Worm (Caenorhabditis elegans) whole organism, young adult: Measurements from ENCODE around the gene fbxa-163.

Experiments used
- B0261.1 ChIP-seq: sonication (generic microtip); optimal IDR thresholded peaks from 2 replicates; lab custom pipeline; 2016; ENCODE audit warnings: mild to moderate bottlenecking, missing genetic modification characterization, moderate library complexity, missing compliant biosample characterization
- B0336.3 ChIP-seq: fragments of 200-800 bp; sonication (Bioruptor generic); IDR thresholded peaks from 2 replicates; pipeline ENCODE4 v1.3.6; 2022; ENCODE audit warnings: missing genetic modification characterization, missing compliant biosample characterization
- C06A6.2 ChIP-seq: fragments of 200-800 bp; sonication (Bioruptor generic); conservative IDR thresholded peaks from 2 replicates; pipeline ENCODE4 v1.3.6; 2022; ENCODE audit warnings: missing genetic modification characterization, missing compliant biosample characterization
- F10E7.11 ChIP-seq: sonication (generic microtip); optimal IDR thresholded peaks from 2 replicates; lab custom pipeline; 2017; ENCODE audit warnings: mild to moderate bottlenecking, missing genetic modification characterization, moderate library complexity, missing compliant biosample characterization
- F22D6.2 ChIP-seq: sonication (generic microtip); optimal IDR thresholded peaks from 2 replicates; lab custom pipeline; 2016; ENCODE audit warnings: mild to moderate bottlenecking, missing genetic modification characterization, missing compliant biosample characterization
- F37B4.10 ChIP-seq: fragments of 200-800 bp; sonication (Bioruptor generic); IDR thresholded peaks from 2 replicates; pipeline ENCODE4 v1.3.6; 2022; ENCODE audit warnings: missing genetic modification characterization, missing compliant biosample characterization
- F52B5.7 ChIP-seq: sonication (generic microtip); optimal IDR thresholded peaks from 2 replicates; lab custom pipeline; 2016; ENCODE audit warnings: mild to moderate bottlenecking, missing genetic modification characterization, missing compliant biosample characterization
- F55B11.4 ChIP-seq: sonication (generic microtip); optimal IDR thresholded peaks from 2 replicates; lab custom pipeline; 2016; ENCODE audit warnings: missing compliant biosample characterization, missing genetic modification characterization, borderline replicate concordance; ENCODE audit not compliant: insufficient read depth
- F57A8.1 ChIP-seq: fragments of 200-800 bp; sonication (Bioruptor generic); optimal IDR thresholded peaks from 2 replicates; lab custom pipeline; 2018; ENCODE audit warnings: mild to moderate bottlenecking, missing genetic modification characterization, moderate library complexity, missing compliant biosample characterization
- F57C9.4 ChIP-seq: sonication (generic microtip); optimal IDR thresholded peaks from 2 replicates; lab custom pipeline; 2017; ENCODE audit warnings: mild to moderate bottlenecking, missing genetic modification characterization, missing compliant biosample characterization
- attf-5 ChIP-seq: fragments of 200-800 bp; sonication (Bioruptor generic); optimal IDR thresholded peaks from 2 replicates; lab custom pipeline; 2018; ENCODE audit warnings: mild to moderate bottlenecking, missing genetic modification characterization, missing compliant biosample characterization
- bed-2 ChIP-seq: fragments of 200-800 bp; sonication (Bioruptor generic); IDR thresholded peaks from 2 replicates; pipeline ENCODE4 v1.3.6; 2022; ENCODE audit warnings: missing genetic modification reagents, missing genetic modification characterization, missing compliant biosample characterization
- cebp-1 ChIP-seq, 2 experiments: fragments of 200-800 bp in 1 of 2; sonication (Bioruptor generic) in 1 of 2; sonication (generic microtip) in 1 of 2; IDR thresholded peaks in 1 of 2; optimal IDR thresholded peaks in 1 of 2; 2 replicates each; pipeline versions ENCODE4 v1.3.6 to Lab custom; 2017 to 2022; ENCODE audit warnings: missing compliant biosample characterization in 2 of 2, missing genetic modification characterization in 2 of 2, mild to moderate bottlenecking in 1 of 2, missing genetic modification reagents in 1 of 2, moderate library complexity in 1 of 2
- ceh-58 ChIP-seq: fragments of 200-800 bp; sonication (Bioruptor generic); IDR thresholded peaks from 2 replicates; pipeline ENCODE4 v1.3.6; 2022; ENCODE audit warnings: missing genetic modification characterization, missing compliant biosample characterization
- chd-7 ChIP-seq: sonication (generic microtip); optimal IDR thresholded peaks from 2 replicates; lab custom pipeline; 2016; ENCODE audit warnings: mild to moderate bottlenecking, missing genetic modification characterization, moderate library complexity, missing compliant biosample characterization
- dox-1 ChIP-seq: fragments of 200-800 bp; sonication (Bioruptor generic); IDR thresholded peaks from 2 replicates; pipeline ENCODE4 v1.3.6; 2022; ENCODE audit warnings: missing genetic modification reagents, missing genetic modification characterization, missing compliant biosample characterization
- egrh-3 ChIP-seq: fragments of 200-800 bp; sonication (Bioruptor generic); IDR thresholded peaks from 2 replicates; pipeline ENCODE4 v1.3.6; 2022; ENCODE audit warnings: missing genetic modification reagents, missing genetic modification characterization, missing compliant biosample characterization
- gei-17 ChIP-seq: fragments of 200-800 bp; sonication (Bioruptor generic); optimal IDR thresholded peaks from 2 replicates; lab custom pipeline; 2018; ENCODE audit warnings: mild to moderate bottlenecking, missing genetic modification characterization, missing compliant biosample characterization
- hlh-26 ChIP-seq: fragments of 200-800 bp; sonication (Bioruptor generic); conservative IDR thresholded peaks from 2 replicates; pipeline ENCODE4 v1.3.6; 2022; ENCODE audit warnings: missing genetic modification reagents, missing genetic modification characterization, missing compliant biosample characterization
- madf-3 ChIP-seq: fragments of 200-800 bp; sonication (Bioruptor generic); IDR thresholded peaks from 2 replicates; pipeline ENCODE4 v1.3.6; 2022; ENCODE audit warnings: missing genetic modification reagents, missing genetic modification characterization, missing compliant biosample characterization
- madf-8 ChIP-seq: fragments of 200-800 bp; sonication (Bioruptor generic); conservative IDR thresholded peaks from 2 replicates; pipeline ENCODE4 v1.3.6; 2022; ENCODE audit warnings: missing genetic modification reagents, missing genetic modification characterization, missing compliant biosample characterization
- nfyb-1 ChIP-seq: fragments of 200-800 bp; sonication (Bioruptor generic); IDR thresholded peaks from 2 replicates; pipeline ENCODE4 v1.3.6; 2022; ENCODE audit warnings: missing genetic modification reagents, missing genetic modification characterization, missing compliant biosample characterization
- nhr-179 ChIP-seq: sonication (generic microtip); optimal IDR thresholded peaks from 2 replicates; lab custom pipeline; 2016; ENCODE audit warnings: mild to moderate bottlenecking, missing genetic modification characterization, missing compliant biosample characterization
- nhr-80 ChIP-seq: sonication (generic microtip); optimal IDR thresholded peaks from 2 replicates; lab custom pipeline; 2016; ENCODE audit warnings: missing genetic modification characterization, missing compliant biosample characterization
- nhr-90 ChIP-seq: sonication (generic microtip); optimal IDR thresholded peaks from 2 replicates; lab custom pipeline; 2016; ENCODE audit warnings: missing genotype, mild to moderate bottlenecking, missing genetic modification characterization, missing compliant biosample characterization
- pha-4 ChIP-seq: fragments of 150-350 bp; sonication (generic microtip); optimal IDR thresholded peaks from 2 replicates; lab custom pipeline; 2014; ENCODE audit warnings: missing biosample characterization, missing genetic modification reagents, missing genetic modification characterization
- repo-1 ChIP-seq: sonication (generic microtip); optimal IDR thresholded peaks from 2 replicates; lab custom pipeline; 2017; ENCODE audit warnings: mild to moderate bottlenecking, missing genetic modification characterization, missing compliant biosample characterization
- sdz-38 ChIP-seq: sonication (generic microtip); optimal IDR thresholded peaks from 2 replicates; lab custom pipeline; 2016; ENCODE audit warnings: missing genotype, missing genetic modification characterization, missing compliant biosample characterization
- sptf-2 ChIP-seq: fragments of 200-800 bp; sonication (Bioruptor generic); optimal IDR thresholded peaks from 2 replicates; lab custom pipeline; 2018; ENCODE audit warnings: mild to moderate bottlenecking, missing genetic modification characterization, missing compliant biosample characterization
- zfh-2 ChIP-seq: fragments of 200-800 bp; sonication (Bioruptor generic); conservative IDR thresholded peaks from 2 replicates; pipeline ENCODE4 v1.3.6; 2022; ENCODE audit warnings: missing genetic modification reagents, missing genetic modification characterization, missing compliant biosample characterization
- zim-3 ChIP-seq: sonication (generic microtip); optimal IDR thresholded peaks from 2 replicates; lab custom pipeline; 2017; ENCODE audit warnings: mild to moderate bottlenecking, missing genetic modification characterization, moderate library complexity, missing compliant biosample characterization

The fbxa-163 gene

DNA sequence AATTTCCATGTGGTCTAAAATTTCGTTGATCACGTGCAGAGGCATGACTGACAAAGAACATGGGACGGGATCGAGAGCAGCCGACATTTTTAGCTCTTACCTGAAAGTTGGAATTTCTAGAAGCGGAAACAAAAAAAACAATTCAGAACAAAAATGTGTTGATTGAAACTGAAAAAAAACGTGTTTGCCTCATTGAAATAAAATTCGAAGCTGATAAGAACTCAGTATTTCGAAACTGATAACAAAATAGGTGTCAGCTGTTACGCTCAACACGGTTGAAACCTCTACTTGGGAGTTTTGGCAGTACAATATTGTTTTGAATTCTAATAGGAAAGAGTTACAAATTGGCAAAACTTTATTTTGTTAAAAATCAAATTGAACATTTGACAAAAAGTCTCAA lies 1.6 kb downstream of the fbxa-163 start:
- TF ChIP-seq nhr-80 (tag; lab: Kevin White, UChicago) (peak; percentile 47), cebp-1 (GFP tag; IDR thresholded peaks at IDR 0.05; lab: Robert Waterston, UW) (no peak), cebp-1 (tag; optimal IDR thresholded peaks at IDR 0.05; lab: Kevin White, UChicago) (peak; percentile 83), nhr-90 (tag; lab: Kevin White, UChicago) (no peak)

DNA sequence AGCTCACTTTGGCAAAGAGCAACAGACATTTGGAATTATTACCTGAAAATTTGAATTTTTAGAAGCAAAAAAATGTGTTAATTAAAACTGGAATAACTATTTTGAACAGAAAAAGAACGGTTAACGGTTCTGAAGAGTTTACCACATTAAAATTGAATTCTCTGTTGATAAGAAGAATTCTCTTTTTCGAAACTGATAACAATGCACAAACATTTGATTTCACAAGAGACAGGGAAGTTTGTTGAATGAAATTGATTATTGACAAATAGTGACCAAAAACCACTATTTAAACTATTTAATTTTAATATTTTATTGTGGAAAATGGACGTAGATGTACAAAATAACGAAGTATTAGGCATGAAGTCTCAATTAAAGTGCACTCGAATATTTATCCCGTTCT lies 3.0 kb downstream of the fbxa-163 start:
- TF ChIP-seq F57A8.1 (GFP tag; lab: Kevin White, UChicago) (no peak), nhr-80 (tag; lab: Kevin White, UChicago) (peak; percentile 40)

DNA sequence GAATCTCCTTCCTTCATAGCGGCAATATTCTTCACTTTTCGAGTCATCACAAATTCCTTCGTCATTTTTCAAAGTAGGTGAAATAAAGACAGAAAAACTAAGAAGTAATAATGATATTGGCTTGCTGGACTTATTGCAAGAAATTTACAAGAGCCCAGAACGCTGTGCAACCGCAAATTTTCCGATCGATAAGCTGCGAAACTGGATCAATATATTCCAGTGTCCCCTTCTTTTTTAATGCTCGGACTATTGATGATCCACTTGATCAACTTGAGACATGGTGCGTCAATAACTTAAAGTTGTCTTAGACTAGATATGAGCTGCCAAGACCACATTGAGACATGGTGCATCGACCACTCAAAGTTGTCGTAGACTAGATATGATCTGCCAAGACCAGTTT lies 4.5 kb downstream of the fbxa-163 start, which contains the start of gene bath-33:
Gene bath-33, minus strand, starts transcription at position 101 of the 400 bp plus-strand sequence.
- TF ChIP-seq B0261.1 (tag; lab: Kevin White, UChicago) (no peak), dox-1 (GFP tag; lab: Robert Waterston, UW) (no peak), C06A6.2 (GFP tag; lab: Robert Waterston, UW) (no peak), sptf-2 (GFP tag; lab: Kevin White, UChicago) (no peak), zim-3 (tag; lab: Kevin White, UChicago) (no peak)

DNA sequence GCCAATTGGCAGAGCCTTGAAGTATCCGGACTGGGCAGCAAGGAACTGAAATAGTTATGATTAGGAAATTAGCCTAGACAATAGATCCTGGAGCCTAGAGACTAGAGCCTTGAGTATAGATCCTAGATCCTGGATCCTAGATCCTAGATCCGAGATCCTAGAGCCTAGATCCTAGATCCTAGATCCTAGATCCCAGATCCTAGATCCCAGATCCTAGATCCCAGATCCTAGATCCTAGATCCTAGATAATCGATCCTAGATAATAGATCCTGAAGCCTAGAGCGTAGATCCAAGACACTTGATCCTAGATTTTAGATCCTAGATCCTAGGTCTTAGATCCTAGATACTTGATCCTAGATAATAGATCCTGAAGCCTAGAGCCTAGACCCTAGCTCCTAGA lies 5.5 kb downstream of the fbxa-163 start:
- TF ChIP-seq nhr-179 (tag; lab: Kevin White, UChicago) = no peak
- TF ChIP-seq dox-1 (GFP tag; lab: Robert Waterston, UW) = no peak
- TF ChIP-seq repo-1 = no peak
- no peak for TF ChIP-seq B0336.3 (GFP tag; lab: Robert Waterston, UW)
- no peak for TF ChIP-seq pha-4 (tag; lab: Kevin White, UChicago)
- TF ChIP-seq sdz-38 = no peak
- TF ChIP-seq F57A8.1 (GFP tag; lab: Kevin White, UChicago) = no peak
- TF ChIP-seq F52B5.7 (tag; lab: Kevin White, UChicago) = no peak
- no peak for TF ChIP-seq F37B4.10
- no peak for TF ChIP-seq madf-3 (GFP tag; lab: Robert Waterston, UW)
- TF ChIP-seq attf-5 (GFP tag; lab: Kevin White, UChicago) = no peak

DNA sequence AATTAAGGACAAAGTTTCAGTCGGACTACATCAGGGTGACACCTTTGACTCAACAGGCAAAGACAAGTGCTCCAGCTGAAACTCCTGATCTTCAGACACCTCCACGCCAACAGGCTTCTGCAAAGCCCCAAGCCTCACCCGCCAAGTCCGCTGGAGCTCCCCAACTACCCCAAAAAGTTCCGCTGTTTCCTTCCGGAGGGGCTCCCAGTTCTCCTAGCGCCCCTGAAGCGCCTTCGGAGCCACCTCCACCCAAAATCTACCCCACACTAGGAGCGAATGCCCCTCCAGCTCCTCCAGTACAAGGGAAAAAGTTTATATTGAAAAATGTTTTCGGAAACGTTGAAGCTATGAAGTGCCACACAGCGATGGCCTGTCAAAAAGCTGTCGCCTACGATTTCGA lies 7.5 kb downstream of the fbxa-163 start:
- TF ChIP-seq egrh-3 = peak; percentile 50; the same call in 1 of the 2 replicates
- no peak for TF ChIP-seq nhr-80 (tag; lab: Kevin White, UChicago)
- no peak for TF ChIP-seq gei-17
- TF ChIP-seq F22D6.2 = no peak
- TF ChIP-seq zfh-2 = peak; percentile 69
- TF ChIP-seq chd-7 (tag; lab: Kevin White, UChicago) = no peak

DNA sequence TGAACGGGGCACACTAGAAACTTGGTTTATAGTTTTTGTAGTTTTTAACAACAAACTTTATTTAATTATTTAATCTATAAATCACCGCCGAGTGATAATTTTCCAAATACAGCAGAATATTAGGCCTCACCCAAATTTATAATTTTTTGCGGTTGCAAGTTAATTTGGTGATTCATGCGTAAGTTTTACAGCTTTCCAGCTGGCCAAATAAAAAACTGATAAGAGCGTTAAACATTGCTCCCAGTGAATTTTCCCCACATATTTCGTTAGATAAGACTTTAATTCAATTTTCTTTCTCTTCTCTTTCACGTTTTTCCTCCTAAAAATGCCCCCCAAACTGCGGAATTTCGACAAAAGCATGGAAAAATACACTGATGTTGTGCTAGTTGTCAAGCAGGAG lies 9.0 kb downstream of the fbxa-163 start, which contains the start of gene bath-47:
Gene bath-47, plus strand, starts transcription at position 305 of the 400 bp plus-strand sequence.
- TF ChIP-seq nfyb-1 (no peak), F57C9.4 (tag; lab: Kevin White, UChicago) (no peak), hlh-26 (GFP tag; lab: Robert Waterston, UW) (no peak), chd-7 (tag; lab: Kevin White, UChicago) (no peak), F10E7.11 (no peak), bed-2 (GFP tag; lab: Robert Waterston, UW) (no peak), egrh-3 (no peak), sptf-2 (GFP tag; lab: Kevin White, UChicago) (no peak), ceh-58 (no peak), madf-8 (GFP tag; lab: Robert Waterston, UW) (no peak), F55B11.4 (tag; lab: Kevin White, UChicago) (no peak)
- TF ChIP-seq, all 124 proteins: peak for 0
